Fruit fly (Drosophila melanogaster): Measurements from ENCODE around the gene CheA84a.

The CheA84a gene

DNA sequence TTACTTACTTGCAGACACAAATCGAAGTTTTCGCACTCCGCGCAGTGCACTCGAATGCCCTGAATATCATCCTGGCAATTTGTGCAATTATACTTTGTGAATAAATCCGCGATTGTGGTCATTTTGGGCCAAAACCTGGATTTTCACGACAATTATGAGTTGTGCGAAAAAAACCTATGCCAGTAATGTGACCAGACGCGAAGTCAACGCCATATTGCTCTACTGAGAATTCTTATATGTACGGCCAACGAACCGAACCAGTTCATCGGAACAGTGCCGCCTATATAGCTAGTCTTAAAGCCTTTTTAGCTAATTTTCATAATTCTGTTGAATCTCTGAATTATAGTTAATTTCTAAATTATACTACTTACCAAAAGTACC, 35.7 kb upstream of the CheA84a start, which contains the start of gene Ada2b (continued):
- TF ChIP-seq lbe (GFP tag; optimal IDR thresholded peaks at IDR 0.05) (no peak), tap (tag; optimal IDR thresholded peaks at IDR 0.05) (no peak), Awh (GFP tag; IDR thresholded peaks at IDR 0.05) (no peak), CG16813 (GFP tag; IDR thresholded peaks at IDR 0.05; ENCODE audit: partially characterized antibody) (peak; percentile 41; the same call in 1 of the 3 replicates), cg (GFP tag; optimal IDR thresholded peaks at IDR 0.05) (peak; percentile 86), CG6791 (GFP tag; IDR thresholded peaks at IDR 0.05; ENCODE audit: partially characterized antibody) (peak; percentile 34; the same call in 1 of the 3 replicates), Xrp1 (GFP tag; IDR thresholded peaks at IDR 0.05) (no peak), wek (GFP tag; optimal IDR thresholded peaks at IDR 0.05) (no peak), ato (GFP tag; IDR thresholded peaks at IDR 0.05; ENCODE audit: partially characterized antibody) (peak; percentile 29; the same call in 1 of the 2 replicates), phol (tag; optimal IDR thresholded peaks at IDR 0.05) (peak; percentile 99), bab2 (GFP tag; optimal IDR thresholded peaks at IDR 0.05) (no peak), Optix (GFP tag; IDR thresholded peaks at IDR 0.05) (no peak), insv (GFP tag; optimal IDR thresholded peaks at IDR 0.05) (no peak), crp (GFP tag; optimal IDR thresholded peaks at IDR 0.05) (peak in 1 of 2 experiments; percentile 47), Sry-δ (GFP tag; optimal IDR thresholded peaks at IDR 0.05) (peak; percentile 18), CG14710 (tag; optimal IDR thresholded peaks at IDR 0.05) (no peak), vnd (GFP tag; IDR thresholded peaks at IDR 0.05; ENCODE audit: partially characterized antibody) (no peak), CG30020 (tag; optimal IDR thresholded peaks at IDR 0.05) (peak; percentile 25), ci (GFP tag; IDR thresholded peaks at IDR 0.05) (no peak), CG6175 (GFP tag; IDR thresholded peaks at IDR 0.05) (no peak), CG18619 (GFP tag; optimal IDR thresholded peaks at IDR 0.05) (no peak), zf30C (GFP tag; optimal IDR thresholded peaks at IDR 0.05) (no peak), CG9797 (GFP tag; optimal IDR thresholded peaks at IDR 0.05) (peak; percentile 86), BEAF-32 (GFP tag; optimal IDR thresholded peaks at IDR 0.05) (peak; percentile 58)

dm6 chr3R:8239472-8240301, 35.1 kb upstream of the CheA84a start:
- peak; percentile 71 for TF ChIP-seq CG2116 (GFP tag; optimal IDR thresholded peaks at IDR 0.05)
- no peak for TF ChIP-seq CG3065 (GFP tag; optimal IDR thresholded peaks at IDR 0.05)
- TF ChIP-seq CG8388 (GFP tag; optimal IDR thresholded peaks at IDR 0.05), result peak; percentile 87
- no peak for TF ChIP-seq CG2129 (GFP tag; IDR thresholded peaks at IDR 0.05; ENCODE audit: partially characterized antibody)
- peak; percentile 66 for TF ChIP-seq pros (GFP tag; optimal IDR thresholded peaks at IDR 0.05)
- TF ChIP-seq CG2202 (tag; optimal IDR thresholded peaks at IDR 0.05), result peak; percentile 51
- peak; percentile 40 for TF ChIP-seq schlank (tag; optimal IDR thresholded peaks at IDR 0.05)
- peak; percentile 71 for TF ChIP-seq CG5953 (GFP tag; IDR thresholded peaks at IDR 0.05)
- TF ChIP-seq chn (GFP tag; optimal IDR thresholded peaks at IDR 0.05), result peak; percentile 63
- peak; percentile 49; the same call in 2 of the 3 replicates for TF ChIP-seq CG14050 (GFP tag; IDR thresholded peaks at IDR 0.05)
- peak; percentile 78 for TF ChIP-seq crc (GFP tag; optimal IDR thresholded peaks at IDR 0.05)
- TF ChIP-seq wdn (GFP tag; IDR thresholded peaks at IDR 0.05), result no peak; the same call in 1 of the 2 replicates
- peak; percentile 64 for TF ChIP-seq CG11398 (GFP tag; optimal IDR thresholded peaks at IDR 0.05)
- no peak for TF ChIP-seq YL-1 (GFP tag; optimal IDR thresholded peaks at IDR 0.05)
- TF ChIP-seq Asciz (GFP tag; optimal IDR thresholded peaks at IDR 0.05), result peak; percentile 94
- peak; percentile 21 for TF ChIP-seq emc (GFP tag; optimal IDR thresholded peaks at IDR 0.05)
- TF ChIP-seq CG12071 (GFP tag; optimal IDR thresholded peaks at IDR 0.05), result peak; percentile 63
- peak; percentile 54 for TF ChIP-seq CG15073 (GFP tag; optimal IDR thresholded peaks at IDR 0.05)
- TF ChIP-seq Opbp (GFP tag; IDR thresholded peaks at IDR 0.05; ENCODE audit: partially characterized antibody), result no peak
- no peak for TF ChIP-seq pfk (GFP tag; optimal IDR thresholded peaks at IDR 0.05)
- TF ChIP-seq cwo (GFP tag; optimal IDR thresholded peaks at IDR 0.05), result peak; percentile 87
- no peak for TF ChIP-seq sc (optimal IDR thresholded peaks at IDR 0.05)
- TF ChIP-seq sc (GFP tag; optimal IDR thresholded peaks at IDR 0.05), result peak; percentile 87
- peak; percentile 85 for TF ChIP-seq Hr3 (GFP tag; optimal IDR thresholded peaks at IDR 0.05)
- peak; percentile 37 for TF ChIP-seq CG1603 (tag; optimal IDR thresholded peaks at IDR 0.05)
